Fruit fly (Drosophila melanogaster) S2 (cell line): ENCODE results near the gene net.

Experiments
- CG8478 ChIP-seq: fragments of >200 bp; optimal IDR thresholded peaks from 2 replicates; lab custom pipeline; 2018
- CTCF ChIP-seq, 2 experiments: fragments of >200 bp; optimal IDR thresholded peaks; 2 replicates each; lab custom pipeline; 2018

net gene

DNA sequence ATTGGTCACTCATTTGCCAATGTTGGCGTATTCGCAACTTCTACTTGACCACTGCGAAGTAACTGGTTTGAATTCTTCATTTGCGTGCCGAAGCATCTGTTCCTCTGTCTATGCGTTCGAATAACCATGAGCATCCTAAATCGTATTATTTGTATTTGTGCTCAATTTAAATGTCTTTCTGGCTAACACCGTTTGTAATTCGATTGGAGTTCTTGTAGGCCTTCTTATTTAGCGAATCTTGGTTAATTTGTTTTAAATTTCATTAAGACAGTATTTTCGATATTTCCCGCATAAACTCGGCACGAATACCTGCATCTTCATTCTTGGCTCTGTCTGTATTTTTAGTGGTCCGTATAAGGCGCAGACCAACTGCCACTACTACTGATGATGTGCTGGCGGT is 4.6 kb upstream of the net start:
- no peak for TF ChIP-seq CG8478 (lab: Kevin White, UChicago)
- no peak for TF ChIP-seq CTCF (optimal IDR thresholded peaks at IDR 0.05; lab: Kevin White, UChicago)

DNA sequence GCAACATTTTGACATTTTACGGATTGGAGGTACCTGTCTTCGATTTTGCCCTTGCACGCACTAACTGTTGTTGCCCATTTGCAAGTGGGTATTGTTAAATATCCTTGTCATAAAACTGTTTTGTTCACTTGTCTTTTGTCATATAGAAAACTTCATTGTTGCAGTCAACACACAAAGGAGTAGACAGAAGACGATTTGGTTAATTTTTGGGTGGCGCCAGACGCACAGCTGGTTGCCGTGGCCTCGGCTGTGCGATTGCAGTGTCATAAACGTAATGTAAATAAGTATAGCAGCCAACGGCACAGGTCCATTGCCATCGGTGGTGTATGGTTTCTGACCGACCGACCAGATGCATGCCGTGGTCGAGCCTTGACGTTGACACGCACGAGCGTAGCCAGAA is 4.1 kb upstream of the net start:
- no peak for TF ChIP-seq CTCF (optimal IDR thresholded peaks at IDR 0.05; lab: Kevin White, UChicago)
- TF ChIP-seq CG8478 (lab: Kevin White, UChicago) = no peak

DNA sequence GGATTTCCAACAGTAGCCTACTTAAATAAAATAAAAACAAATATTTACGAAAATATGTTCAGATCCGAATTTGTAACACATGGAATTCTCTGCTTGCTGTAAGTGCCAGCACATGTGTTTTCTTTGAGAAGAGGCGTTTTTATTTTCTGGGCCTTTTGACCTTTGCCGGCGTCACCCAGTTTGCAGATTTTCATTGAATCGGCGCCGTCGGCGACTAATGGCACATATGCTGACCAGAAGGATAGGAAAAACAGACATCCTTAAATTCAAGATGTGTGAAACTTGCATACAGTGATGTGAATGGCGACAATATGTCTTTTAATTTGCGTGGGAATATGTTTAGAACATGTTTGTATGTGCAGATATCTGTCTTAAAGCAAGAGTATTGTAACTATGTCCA is 2.9 kb upstream of the net start:
- TF ChIP-seq CG8478 (lab: Kevin White, UChicago) (no peak), CTCF (optimal IDR thresholded peaks at IDR 0.05; lab: Kevin White, UChicago) (no peak)

DNA sequence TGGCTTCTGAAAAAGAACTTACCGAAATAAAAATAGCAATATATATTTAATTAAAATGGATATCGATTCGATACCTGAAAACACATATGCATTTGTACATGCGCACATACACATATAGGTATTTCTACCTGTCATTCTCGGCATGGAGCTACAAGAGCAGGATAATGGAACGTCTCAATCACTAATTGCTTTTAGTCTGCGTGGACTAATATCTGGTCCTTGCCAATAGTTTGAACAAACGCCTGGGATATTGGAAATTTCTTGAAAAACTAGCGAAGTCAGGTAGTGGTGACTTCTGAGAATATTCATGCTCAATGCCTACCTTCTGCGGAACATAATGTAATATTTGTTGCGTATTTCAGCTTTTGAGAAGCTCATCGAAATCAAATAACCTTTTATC is 2.0 kb upstream of the net start:
- no peak for TF ChIP-seq CG8478 (lab: Kevin White, UChicago)

DNA sequence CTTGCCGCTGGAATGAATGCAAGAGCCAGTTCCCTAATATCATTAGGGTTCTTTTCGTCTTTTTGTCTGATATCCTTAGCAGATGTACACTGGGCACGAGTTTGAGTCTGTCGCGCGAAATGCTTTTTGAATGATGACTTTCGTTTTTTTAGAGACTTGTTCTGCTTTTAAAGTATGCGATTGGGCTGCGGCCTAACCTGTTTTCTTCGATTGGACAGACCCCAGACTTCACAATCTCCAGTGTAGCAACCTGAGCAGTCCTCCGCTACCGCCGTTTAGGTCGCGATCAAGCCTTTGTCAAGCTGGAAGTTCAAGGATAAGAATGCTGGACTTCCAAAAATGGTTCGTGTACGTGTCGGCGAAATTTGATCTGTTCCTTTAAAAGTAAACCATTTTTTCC is 1.3 kb upstream of the net start:
- TF ChIP-seq CTCF (optimal IDR thresholded peaks at IDR 0.05; lab: Kevin White, UChicago) (no peak), CG8478 (lab: Kevin White, UChicago) (no peak)

DNA sequence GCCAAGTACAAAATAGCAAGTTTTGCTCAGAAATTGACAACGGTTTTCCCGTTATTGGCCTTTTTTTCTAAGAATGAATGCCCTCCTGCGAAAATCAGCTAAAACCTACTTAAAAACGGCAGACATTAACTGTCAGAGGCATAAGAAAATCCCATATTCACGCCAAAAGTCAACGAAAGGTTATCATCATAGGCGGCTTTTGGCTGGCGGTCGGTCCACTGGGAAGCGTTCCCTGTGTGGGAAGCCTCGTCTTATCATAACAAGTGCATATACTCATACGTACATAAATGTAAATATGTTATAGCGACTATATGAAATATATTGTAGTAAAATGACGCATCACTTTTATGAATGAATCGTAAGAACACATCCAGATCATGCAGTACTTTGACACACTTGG is 1.5 kb downstream of the net start:
- TF ChIP-seq CG8478 (lab: Kevin White, UChicago) (no peak), CTCF (optimal IDR thresholded peaks at IDR 0.05; lab: Kevin White, UChicago) (no peak)

DNA sequence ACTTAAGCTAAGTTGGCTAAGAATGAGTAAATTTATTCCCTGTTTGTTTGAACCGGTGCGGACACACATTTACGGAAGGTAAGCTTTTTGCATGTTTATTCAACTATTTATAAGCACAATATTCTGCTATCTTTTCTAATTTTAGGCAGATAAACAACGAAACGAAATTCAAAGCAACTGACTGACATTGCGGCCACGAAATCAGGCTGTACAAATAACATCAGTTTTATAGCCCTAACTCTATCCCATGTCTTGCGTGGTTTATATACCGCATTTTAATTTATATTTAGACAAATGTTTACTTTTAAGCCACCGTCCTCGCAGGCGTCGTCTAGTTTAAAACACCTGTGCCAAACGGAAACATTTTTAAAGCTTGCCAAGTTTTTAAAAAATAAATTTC is 2.1 kb downstream of the net start:
- TF ChIP-seq CG8478 (lab: Kevin White, UChicago) (no peak), CTCF (optimal IDR thresholded peaks at IDR 0.05; lab: Kevin White, UChicago) (no peak)

DNA sequence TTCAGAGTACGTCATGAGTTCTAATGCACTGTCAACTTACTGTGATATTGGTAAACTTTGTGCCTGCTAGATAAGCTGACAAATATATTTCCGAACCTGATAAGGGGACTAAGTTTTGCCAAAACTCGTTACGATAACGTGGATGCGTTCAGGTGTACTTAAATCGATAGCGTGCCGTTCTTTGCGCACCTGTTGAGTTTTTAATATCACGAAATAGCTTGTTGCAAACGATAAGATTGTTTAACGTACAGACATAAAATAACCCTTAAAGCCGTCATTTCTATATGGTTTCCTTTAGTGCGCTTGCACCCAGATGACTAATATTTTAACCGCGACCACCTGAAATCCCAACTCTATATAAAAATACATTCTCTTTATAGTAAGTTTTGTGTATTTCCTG is 5.1 kb downstream of the net start:
- no peak for TF ChIP-seq CTCF (optimal IDR thresholded peaks at IDR 0.05; lab: Kevin White, UChicago)
- no peak for TF ChIP-seq CG8478 (lab: Kevin White, UChicago)

DNA sequence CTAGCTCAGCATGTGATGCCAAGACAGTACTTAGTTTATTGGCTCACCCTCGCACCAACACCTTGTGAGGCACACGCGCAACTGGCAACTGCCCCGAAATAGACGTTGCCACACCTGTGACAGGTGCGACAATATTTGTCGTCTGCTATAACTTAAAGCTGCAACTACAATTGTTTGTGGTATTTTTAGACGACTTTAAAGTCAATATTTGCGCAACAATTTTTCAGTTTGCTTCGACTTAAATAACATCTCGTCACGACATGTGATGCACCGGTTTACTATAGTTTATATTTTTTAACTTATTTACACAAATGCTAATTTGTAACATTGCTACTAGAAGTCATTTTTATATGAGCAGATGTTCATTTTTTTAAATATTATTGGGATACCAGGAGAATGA is 6.0 kb downstream of the net start:
- TF ChIP-seq CTCF (optimal IDR thresholded peaks at IDR 0.05; lab: Kevin White, UChicago) = no peak
- TF ChIP-seq CG8478 (lab: Kevin White, UChicago) = no peak

DNA sequence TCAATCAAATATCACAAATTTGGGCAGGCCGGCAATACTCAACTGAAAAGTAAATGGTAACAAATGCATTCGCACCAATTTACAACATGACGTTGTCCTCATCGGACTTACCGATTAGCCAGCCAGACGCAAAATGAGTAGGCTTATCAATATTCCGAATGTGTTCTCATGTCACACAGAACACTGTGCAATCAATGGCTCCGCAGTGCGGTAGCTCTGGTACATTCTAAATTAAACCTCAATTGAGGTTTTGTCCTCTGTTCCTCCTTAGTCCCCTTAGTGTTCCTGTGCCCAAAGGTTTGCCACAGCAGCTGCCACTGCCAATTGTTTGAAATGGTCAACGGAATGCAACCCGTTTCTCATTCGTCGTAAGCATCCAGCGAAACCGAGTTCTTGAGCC is 8.4 kb downstream of the net start:
- TF ChIP-seq CTCF (optimal IDR thresholded peaks at IDR 0.05; lab: Kevin White, UChicago) (no peak), CG8478 (lab: Kevin White, UChicago) (no peak)

DNA sequence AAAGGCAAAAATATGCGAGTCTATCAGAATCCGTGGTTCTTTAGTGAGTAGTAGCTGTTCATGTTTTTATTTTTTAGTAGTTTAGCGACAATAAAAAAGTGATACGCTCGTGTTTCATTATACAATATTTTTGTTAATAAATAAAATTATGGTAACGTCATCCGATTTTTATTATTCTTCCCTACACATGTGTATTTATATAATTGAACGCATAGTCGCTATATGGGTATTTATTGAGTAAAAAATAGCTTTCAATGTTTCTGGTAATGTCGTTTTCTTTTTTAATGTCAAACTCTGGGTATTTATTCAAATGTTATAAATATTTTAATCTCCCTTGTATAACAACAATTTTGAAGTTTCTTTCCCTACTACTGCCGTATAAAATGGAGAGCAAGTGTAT is 11.1 kb downstream of the net start, which contains the start of gene CG11374:
Gene CG11374, plus strand, starts transcription at position 301 of the 400 bp plus-strand sequence.
- TF ChIP-seq CG8478 (lab: Kevin White, UChicago) = no peak
- TF ChIP-seq CTCF (optimal IDR thresholded peaks at IDR 0.05; lab: Kevin White, UChicago) = no peak

DNA sequence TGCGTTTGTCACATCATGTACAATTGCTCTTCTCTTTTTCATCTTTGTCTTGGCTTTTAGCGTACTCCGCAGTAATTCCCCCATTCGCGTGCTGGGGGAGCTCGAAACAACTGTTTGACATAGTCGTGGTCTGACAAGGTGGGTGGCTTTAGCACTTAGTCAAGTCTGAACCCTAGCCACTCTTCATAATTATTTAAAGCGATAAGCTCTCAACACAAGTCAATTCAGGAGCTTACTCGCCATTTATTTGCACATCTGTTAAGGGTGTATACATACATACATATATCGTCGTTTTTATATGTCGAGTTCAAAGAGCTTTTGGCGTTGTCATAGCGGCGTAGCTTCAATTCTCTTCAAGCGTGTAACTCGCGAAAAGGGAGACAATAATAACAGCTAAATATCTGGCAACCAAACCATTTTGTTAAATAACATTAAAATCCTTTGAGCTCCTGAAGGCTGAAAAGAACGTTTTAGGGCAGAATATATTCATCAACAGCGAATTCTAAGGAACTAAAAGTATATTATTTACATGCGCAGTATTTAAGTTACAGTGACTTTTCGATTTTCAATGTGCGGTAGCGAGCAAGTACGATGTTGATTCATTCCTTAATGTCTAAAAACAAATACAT is 13.3 kb downstream of the net start:
- TF ChIP-seq CG8478 (lab: Kevin White, UChicago) (no peak), CTCF (optimal IDR thresholded peaks at IDR 0.05; lab: Kevin White, UChicago) (no peak)

DNA sequence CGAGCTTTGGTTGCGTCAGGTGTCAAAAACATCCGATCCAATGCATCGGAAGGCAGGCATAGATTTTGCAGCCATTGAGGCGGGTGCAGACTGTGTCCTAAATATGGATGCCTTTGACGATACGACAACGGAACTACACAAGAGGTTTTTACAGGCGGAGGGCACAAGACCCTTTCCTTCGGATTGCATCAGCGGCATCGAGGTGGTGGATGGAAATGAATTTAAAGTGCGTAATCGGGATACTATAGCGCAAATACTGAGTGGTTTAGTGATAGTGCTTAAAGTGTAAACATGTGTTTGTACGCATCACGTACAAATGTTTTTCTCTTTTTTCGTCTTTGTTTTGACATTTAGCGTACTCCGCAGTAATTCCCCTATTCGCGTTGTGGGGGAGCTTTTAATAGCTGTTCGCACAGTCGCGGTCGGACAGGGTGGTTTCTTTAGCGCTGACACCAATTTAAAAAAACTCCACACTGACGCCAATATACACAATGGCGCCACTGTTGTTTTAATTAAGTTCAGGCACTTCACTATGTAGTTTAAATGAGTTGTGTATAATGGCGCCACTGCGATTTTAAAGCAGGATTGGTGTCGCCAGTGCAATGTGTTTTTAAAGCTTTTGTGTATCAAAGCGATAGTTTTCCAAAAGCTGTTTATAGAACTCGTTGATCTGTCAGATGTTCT is 14.3 kb downstream of the net start:
- TF ChIP-seq CG8478 (lab: Kevin White, UChicago) (no peak), CTCF (optimal IDR thresholded peaks at IDR 0.05; lab: Kevin White, UChicago) (peak; percentile 59 to 62)

DNA sequence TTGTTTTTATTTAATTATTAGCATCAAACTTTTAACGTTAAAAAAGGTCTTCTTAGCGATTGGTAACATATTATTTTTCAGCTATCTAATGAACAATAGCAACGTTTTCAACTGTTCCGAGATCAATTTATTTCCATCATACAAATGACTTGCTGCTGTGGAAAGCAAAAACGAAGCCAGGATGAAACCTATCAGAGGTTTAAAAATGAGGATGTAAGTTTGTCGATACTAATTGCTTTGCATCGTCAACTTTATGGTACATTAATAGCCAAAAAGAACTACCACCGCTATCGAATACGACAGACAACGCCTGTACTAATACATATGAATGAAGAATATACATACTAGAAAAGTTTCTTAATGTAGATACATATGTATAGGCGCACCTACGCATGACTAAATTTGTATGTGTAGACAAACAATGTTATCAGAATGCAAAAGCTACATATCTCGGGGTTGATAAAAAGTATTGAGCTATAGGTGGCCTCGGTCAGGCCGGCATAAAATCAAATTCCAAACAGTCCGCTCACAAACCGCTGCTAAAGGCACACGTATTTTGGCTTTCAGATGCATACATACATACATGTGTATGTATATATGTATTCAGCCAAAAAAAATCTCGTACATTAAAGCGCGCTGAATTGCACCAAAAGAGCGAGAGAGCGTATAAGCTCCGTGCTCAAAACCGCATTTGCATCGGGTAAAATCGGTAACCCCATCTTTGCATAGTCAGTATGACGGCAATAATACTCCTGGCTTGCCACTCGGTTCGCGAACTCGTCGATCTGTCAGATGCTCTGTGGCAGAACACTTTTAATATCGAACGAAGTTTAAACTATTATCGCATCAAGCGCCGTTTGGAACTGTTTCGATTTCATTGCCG is 15.1 kb downstream of the net start:
- no peak for TF ChIP-seq CTCF (optimal IDR thresholded peaks at IDR 0.05; lab: Kevin White, UChicago)
- TF ChIP-seq CG8478 (lab: Kevin White, UChicago) = no peak

DNA sequence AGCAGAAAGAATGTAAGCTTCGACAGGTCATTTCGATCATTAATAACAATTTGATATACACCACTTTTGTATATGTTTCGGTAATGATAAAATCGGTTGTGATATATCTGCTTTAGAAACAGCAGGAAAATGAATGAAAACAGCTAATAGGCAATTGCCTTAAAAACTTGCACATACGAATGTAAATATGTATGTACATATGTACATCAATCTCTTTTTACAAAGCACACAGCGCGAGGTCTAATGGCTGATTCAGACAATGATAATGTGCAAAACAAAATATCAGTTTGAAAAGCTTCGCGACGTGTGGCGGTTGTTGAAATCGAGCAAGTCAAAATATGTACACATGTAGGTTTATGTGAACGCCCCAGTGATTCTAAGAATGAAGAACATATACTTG is 15.7 kb downstream of the net start, which contains the start of gene galectin:
Gene galectin, plus strand, starts transcription at position 301 of the 400 bp plus-strand sequence.
- no peak for TF ChIP-seq CG8478 (lab: Kevin White, UChicago)
- no peak for TF ChIP-seq CTCF (optimal IDR thresholded peaks at IDR 0.05; lab: Kevin White, UChicago)
